Fruit fly (Drosophila melanogaster): ENCODE results near the gene CG16965.

The CG16965 gene

DNA sequence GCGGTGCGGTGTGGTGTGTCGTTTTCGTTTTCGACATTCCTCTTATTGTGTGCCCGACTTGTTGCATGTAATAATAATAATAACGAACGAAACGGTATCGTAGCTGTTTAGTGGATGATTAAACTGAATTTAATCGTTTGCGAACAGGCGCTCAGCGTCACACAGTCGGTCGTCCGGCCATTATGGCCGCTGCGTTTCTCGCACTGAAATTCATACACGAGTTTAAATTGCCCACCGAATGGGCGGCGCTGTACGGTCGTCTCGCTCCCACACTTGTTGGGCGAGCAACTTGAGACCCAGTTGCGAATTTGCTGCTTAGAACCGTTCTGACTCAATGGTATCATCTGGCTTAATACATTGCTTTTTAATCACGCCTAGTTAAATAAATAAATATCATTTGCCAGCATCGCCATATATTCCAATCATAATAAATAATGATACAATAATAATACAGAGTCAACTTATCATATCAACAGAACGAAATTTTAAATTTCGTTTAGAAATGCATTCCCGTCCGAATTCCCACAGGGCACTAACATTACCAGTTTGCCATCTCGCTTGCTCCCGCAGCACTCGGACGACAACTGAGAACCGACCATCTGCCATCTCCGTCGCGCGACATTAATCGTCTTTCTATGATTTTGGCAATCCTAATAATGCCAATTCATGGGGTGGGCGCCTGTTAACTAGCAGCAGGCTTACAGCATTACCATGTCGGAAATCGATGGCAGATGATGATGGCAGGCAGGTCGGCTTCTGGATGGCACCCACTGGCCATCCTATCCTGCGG, 29.7 kb downstream of the CG16965 start:
- TF ChIP-seq cnc (optimal IDR thresholded peaks at IDR 0.05) (peak; percentile 81 to 82), cic (GFP tag; optimal IDR thresholded peaks at IDR 0.05) (peak; percentile 33), kay (GFP tag; ENCODE audit: borderline replicate concordance) (peak; percentile 99), CG14711 (tag; optimal IDR thresholded peaks at IDR 0.05) (peak; percentile 81), CG11617 (GFP tag; optimal IDR thresholded peaks at IDR 0.05) (peak; percentile 88), CG33017 (tag; optimal IDR thresholded peaks at IDR 0.05) (peak; percentile 94), CG5204 (GFP tag; optimal IDR thresholded peaks at IDR 0.05) (peak; percentile 93), Hr96 (GFP tag; optimal IDR thresholded peaks at IDR 0.05) (peak; percentile 83), tj (GFP tag; optimal IDR thresholded peaks at IDR 0.05) (peak; percentile 62), bab1 (GFP tag; optimal IDR thresholded peaks at IDR 0.05) (peak; percentile 81), toe (GFP tag; optimal IDR thresholded peaks at IDR 0.05) (peak; percentile 88), CG12768 (GFP tag; optimal IDR thresholded peaks at IDR 0.05) (peak; percentile 85), pad (GFP tag; optimal IDR thresholded peaks at IDR 0.05) (peak; percentile 83), Clk (GFP tag; optimal IDR thresholded peaks at IDR 0.05) (peak; percentile 87), CG7045 (GFP tag; optimal IDR thresholded peaks at IDR 0.05) (peak; percentile 89), CG1620 (GFP tag; optimal IDR thresholded peaks at IDR 0.05) (peak; percentile 82), ovo (GFP tag; optimal IDR thresholded peaks at IDR 0.05) (peak; percentile 55), Crg-1 (GFP tag; optimal IDR thresholded peaks at IDR 0.05) (peak; percentile 71), CG7101 (tag; optimal IDR thresholded peaks at IDR 0.05) (peak; percentile 93), Mnt (GFP tag; optimal IDR thresholded peaks at IDR 0.05) (peak; percentile 66)

DNA sequence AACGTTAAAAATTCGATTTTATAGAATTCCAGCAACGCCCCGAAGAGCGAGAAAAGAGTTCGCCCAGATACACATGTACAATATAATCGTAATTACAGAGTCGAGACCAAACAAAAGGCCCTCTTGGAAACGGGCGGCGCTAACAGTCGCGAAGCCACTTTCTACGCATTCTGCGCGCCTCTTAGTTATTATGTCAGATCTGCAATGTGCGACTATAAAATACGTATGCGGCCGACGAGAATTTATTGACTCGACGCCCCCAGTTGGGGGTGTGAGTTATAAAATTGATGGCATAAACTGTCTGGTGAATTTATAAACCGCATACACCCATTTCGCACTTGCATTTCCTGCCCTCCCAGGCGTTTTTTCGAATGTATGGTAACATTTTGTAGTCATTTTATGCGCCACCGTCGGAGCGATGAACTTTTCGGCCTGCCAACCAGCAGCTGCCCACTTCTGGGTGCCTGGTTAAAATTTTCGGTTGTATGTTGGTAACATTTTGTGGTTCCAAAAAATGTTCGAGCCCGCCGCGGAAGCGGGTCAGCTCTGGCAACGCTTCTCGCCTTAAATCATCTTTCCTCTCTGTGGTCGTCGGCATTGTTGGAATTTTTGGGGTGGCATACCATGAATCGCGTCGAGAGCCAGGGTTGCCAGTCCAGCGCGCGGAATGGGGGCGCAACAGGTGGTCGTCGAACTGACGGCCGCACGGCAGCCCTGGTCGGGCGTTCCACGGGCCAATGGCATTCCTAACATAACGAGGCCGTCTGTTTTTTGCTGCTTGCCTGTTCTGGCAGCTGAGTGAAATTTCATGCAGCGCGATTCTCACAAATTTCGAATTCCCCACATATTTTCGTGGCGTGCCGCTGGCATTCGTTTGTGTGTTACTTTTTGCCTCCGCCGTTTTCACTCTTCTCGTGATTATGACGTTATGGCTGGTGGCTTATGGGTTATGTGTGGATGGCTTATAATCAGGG, 30.6 kb downstream of the CG16965 start:
- TF ChIP-seq bab1 (GFP tag; optimal IDR thresholded peaks at IDR 0.05) = peak; percentile 52
- TF ChIP-seq toe (GFP tag; optimal IDR thresholded peaks at IDR 0.05) = peak; percentile 57
- peak; percentile 48 for TF ChIP-seq pad (GFP tag; optimal IDR thresholded peaks at IDR 0.05)
- TF ChIP-seq tj (GFP tag; optimal IDR thresholded peaks at IDR 0.05) = peak; percentile 72
- TF ChIP-seq ovo (GFP tag; optimal IDR thresholded peaks at IDR 0.05) = peak; percentile 35
- no peak for TF ChIP-seq CG33017 (tag; optimal IDR thresholded peaks at IDR 0.05)
- TF ChIP-seq Mnt (GFP tag; optimal IDR thresholded peaks at IDR 0.05) = peak; percentile 87
- peak; percentile 69 for TF ChIP-seq Hr96 (GFP tag; optimal IDR thresholded peaks at IDR 0.05)
- peak; percentile 57 for TF ChIP-seq CG7101 (tag; optimal IDR thresholded peaks at IDR 0.05)
- peak; percentile 72 for TF ChIP-seq cic (GFP tag; optimal IDR thresholded peaks at IDR 0.05)
- TF ChIP-seq CG1620 (GFP tag; optimal IDR thresholded peaks at IDR 0.05) = no peak
- peak; percentile 94 for TF ChIP-seq CG12768 (GFP tag; optimal IDR thresholded peaks at IDR 0.05)
- TF ChIP-seq CG11617 (GFP tag; optimal IDR thresholded peaks at IDR 0.05) = peak; percentile 93
- no peak for TF ChIP-seq cnc (optimal IDR thresholded peaks at IDR 0.05)
- peak; percentile 73 for TF ChIP-seq CG7045 (GFP tag; optimal IDR thresholded peaks at IDR 0.05)
- TF ChIP-seq Clk (GFP tag; optimal IDR thresholded peaks at IDR 0.05) = no peak
- no peak for TF ChIP-seq Crg-1 (GFP tag; optimal IDR thresholded peaks at IDR 0.05)
- TF ChIP-seq CG5204 (GFP tag; optimal IDR thresholded peaks at IDR 0.05) = peak; percentile 10
- peak; percentile 100 for TF ChIP-seq CG14711 (tag; optimal IDR thresholded peaks at IDR 0.05)
- peak; percentile 95 for TF ChIP-seq kay (GFP tag; ENCODE audit: borderline replicate concordance)

DNA sequence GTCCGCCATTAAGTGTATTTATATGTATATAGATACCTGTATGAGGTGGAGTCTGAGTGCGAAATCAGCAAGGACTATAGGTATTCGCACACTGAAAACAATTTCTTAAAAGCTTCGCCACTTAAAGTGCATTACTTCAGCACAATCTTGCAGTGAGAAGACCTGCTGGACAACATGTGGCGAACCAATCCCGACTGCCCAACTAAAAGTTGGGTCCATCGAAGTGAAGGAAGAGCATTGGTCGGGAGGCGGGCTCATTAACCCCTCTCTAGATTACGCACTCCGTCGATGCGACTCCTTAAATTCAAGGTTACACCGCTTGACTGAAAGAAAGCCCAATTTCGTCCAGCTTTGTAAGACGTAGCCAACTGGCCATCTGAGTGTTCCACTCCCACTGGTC, 31.9 kb downstream of the CG16965 start:
- TF ChIP-seq CG7101 (tag; optimal IDR thresholded peaks at IDR 0.05) (no peak), CG33017 (tag; optimal IDR thresholded peaks at IDR 0.05) (no peak), ovo (GFP tag; optimal IDR thresholded peaks at IDR 0.05) (no peak), CG12768 (GFP tag; optimal IDR thresholded peaks at IDR 0.05) (no peak), tj (GFP tag; optimal IDR thresholded peaks at IDR 0.05) (no peak), CG7045 (GFP tag; optimal IDR thresholded peaks at IDR 0.05) (no peak), Mnt (GFP tag; optimal IDR thresholded peaks at IDR 0.05) (no peak), toe (GFP tag; optimal IDR thresholded peaks at IDR 0.05) (no peak), CG14711 (tag; optimal IDR thresholded peaks at IDR 0.05) (no peak)

- no peak for TF ChIP-seq cic (GFP tag; optimal IDR thresholded peaks at IDR 0.05)
- no peak for TF ChIP-seq CG33017 (tag; optimal IDR thresholded peaks at IDR 0.05)
- TF ChIP-seq CG7101 (tag; optimal IDR thresholded peaks at IDR 0.05) = no peak
- no peak for TF ChIP-seq CG12768 (GFP tag; optimal IDR thresholded peaks at IDR 0.05)
- no peak for TF ChIP-seq toe (GFP tag; optimal IDR thresholded peaks at IDR 0.05)
- no peak for TF ChIP-seq tj (GFP tag; optimal IDR thresholded peaks at IDR 0.05)
- TF ChIP-seq pad (GFP tag; optimal IDR thresholded peaks at IDR 0.05) = no peak
- TF ChIP-seq cnc (optimal IDR thresholded peaks at IDR 0.05) = no peak
- no peak for TF ChIP-seq CG7045 (GFP tag; optimal IDR thresholded peaks at IDR 0.05)
- no peak for TF ChIP-seq Hr96 (GFP tag; optimal IDR thresholded peaks at IDR 0.05)
- no peak for TF ChIP-seq kay (GFP tag; ENCODE audit: borderline replicate concordance)
- no peak for TF ChIP-seq Mnt (GFP tag; optimal IDR thresholded peaks at IDR 0.05)
- TF ChIP-seq bab1 (GFP tag; optimal IDR thresholded peaks at IDR 0.05) = no peak
- no peak for TF ChIP-seq Clk (GFP tag; optimal IDR thresholded peaks at IDR 0.05)
- no peak for TF ChIP-seq Crg-1 (GFP tag; optimal IDR thresholded peaks at IDR 0.05)
Measured at dm6 chr2L:12013741-12014393, 32.5 kb downstream of the CG16965 start.

dm6 chr2L:12020735-12021134, 39.3 kb downstream of the CG16965 start, which contains the start of gene Wdr81:
TSS of gene Wdr81 (minus strand) at chr2L:12020960.
- TF ChIP-seq ovo (GFP tag; optimal IDR thresholded peaks at IDR 0.05) = no peak
- no peak for TF ChIP-seq CG5204 (GFP tag; optimal IDR thresholded peaks at IDR 0.05)
- no peak for TF ChIP-seq CG7101 (tag; optimal IDR thresholded peaks at IDR 0.05)
- no peak for TF ChIP-seq CG1620 (GFP tag; optimal IDR thresholded peaks at IDR 0.05)
- no peak for TF ChIP-seq Crg-1 (GFP tag; optimal IDR thresholded peaks at IDR 0.05)
- no peak for TF ChIP-seq pad (GFP tag; optimal IDR thresholded peaks at IDR 0.05)
- peak; percentile 56 for TF ChIP-seq bab1 (GFP tag; optimal IDR thresholded peaks at IDR 0.05)
